Worm (Caenorhabditis elegans): Measurements from ENCODE around the gene ogdh-1.
"Not testable (repeated sequence)": the region's sequence is repeated elsewhere in the genome, so short reads cannot be mapped to it uniquely, and the experiment has no call there.

Gene ogdh-1

ce11 chrIV:4725478-4725920 lies 21.7 kb upstream of the ogdh-1 start:
- TF ChIP-seq nfya-1 (tag; optimal IDR thresholded peaks at IDR 0.05), result peak; percentile 47
- peak; percentile 96 for TF ChIP-seq ref-2 (tag; optimal IDR thresholded peaks at IDR 0.05)
- TF ChIP-seq unc-86 (tag; optimal IDR thresholded peaks at IDR 0.05), result peak; percentile 27
- TF ChIP-seq tbx-2 (tag; optimal IDR thresholded peaks at IDR 0.05), result peak; percentile 52
- TF ChIP-seq unc-3 (GFP tag; conservative IDR thresholded peaks at IDR 0.05), result not testable (repeated sequence)
- TF ChIP-seq unc-3 (tag; optimal IDR thresholded peaks at IDR 0.05), result peak; percentile 46
- TF ChIP-seq hlh-8 (tag; optimal IDR thresholded peaks at IDR 0.05), result peak; percentile 40
- TF ChIP-seq C08G9.2 (tag; optimal IDR thresholded peaks at IDR 0.05), result peak; percentile 2
- peak; percentile 88 for TF ChIP-seq ceh-34 (tag; optimal IDR thresholded peaks at IDR 0.05)
- peak; percentile 75 for TF ChIP-seq ceh-31 (tag; optimal IDR thresholded peaks at IDR 0.05)
- peak; percentile 36; the same call in 1 of the 2 replicates for TF ChIP-seq sox-2 (GFP tag; IDR thresholded peaks at IDR 0.05)
- peak; percentile 73 for TF ChIP-seq ceh-14 (tag; optimal IDR thresholded peaks at IDR 0.05)
- peak; percentile 63 for TF ChIP-seq unc-42 (tag; optimal IDR thresholded peaks at IDR 0.05)
- peak; percentile 32 for TF ChIP-seq tbx-7 (tag; optimal IDR thresholded peaks at IDR 0.05)
- TF ChIP-seq ceh-18 (tag; optimal IDR thresholded peaks at IDR 0.05), result peak; percentile 59
- TF ChIP-seq ets-4 (tag; optimal IDR thresholded peaks at IDR 0.05), result peak; percentile 28
- peak; percentile 43; the same call in 1 of the 2 replicates for TF ChIP-seq ceh-45 (GFP tag; IDR thresholded peaks at IDR 0.05)
- peak; percentile 23 for TF ChIP-seq elt-2 (tag; optimal IDR thresholded peaks at IDR 0.05)

ce11 chrIV:4724562-4724961 lies 20.8 kb upstream of the ogdh-1 start, which contains the start of gene K08F11.1:
Gene K08F11.1, plus strand, starts transcription at chrIV:4724862.
- TF ChIP-seq nfya-1 (tag; optimal IDR thresholded peaks at IDR 0.05), result peak; percentile 4
- TF ChIP-seq pat-9 (tag; optimal IDR thresholded peaks at IDR 0.05), result no peak
- TF ChIP-seq fax-1 (tag; optimal IDR thresholded peaks at IDR 0.05), result no peak

DNA sequence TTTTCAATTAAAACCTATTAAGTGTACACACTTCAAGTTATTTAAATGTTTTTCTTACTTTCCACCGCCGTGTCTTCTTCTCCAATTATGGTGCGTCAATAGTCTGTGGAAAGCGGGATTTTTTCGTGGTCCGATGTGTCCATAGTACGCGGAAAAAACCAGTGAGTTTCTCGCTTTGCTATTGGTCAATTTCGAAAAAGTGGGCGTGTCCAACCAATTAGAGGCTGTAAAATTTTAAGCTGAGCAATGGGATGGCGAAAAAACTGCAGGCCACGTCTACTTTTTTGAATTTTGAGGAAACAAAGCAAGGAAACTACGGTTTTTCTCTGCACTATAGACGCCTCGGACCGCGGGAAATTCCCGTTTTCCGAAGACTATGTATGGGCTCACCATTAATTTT lies 19.9 kb upstream of the ogdh-1 start:
- TF ChIP-seq sox-2 (GFP tag; IDR thresholded peaks at IDR 0.05), result no peak
- peak; percentile 53 for TF ChIP-seq nfya-1 (tag; optimal IDR thresholded peaks at IDR 0.05)

DNA sequence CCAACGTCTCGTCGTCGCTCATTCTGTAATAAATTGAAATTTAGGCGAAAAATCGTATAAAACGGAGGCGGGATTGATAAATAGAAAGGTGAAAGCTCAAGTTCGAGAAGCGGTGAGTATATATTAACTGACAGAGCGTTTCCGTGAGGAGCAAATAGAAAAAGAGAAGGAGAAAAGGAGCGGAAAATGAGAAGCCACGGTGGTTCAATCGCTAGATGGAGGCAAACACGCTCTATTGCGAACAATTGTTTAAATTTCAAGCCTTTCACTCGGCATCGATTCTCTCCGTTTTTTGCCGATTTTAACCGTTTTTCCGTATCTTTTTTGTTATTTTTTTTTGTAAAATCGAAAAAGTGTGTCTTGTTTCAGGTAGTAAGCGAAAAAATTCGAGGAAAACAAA lies 12.0 kb upstream of the ogdh-1 start, which contains the start of gene miro-1:
Gene miro-1 (minus strand): TSS at position 23 of the 400 bp plus-strand sequence.
- TF ChIP-seq unc-86, sdc-2, syd-9 (tag; optimal IDR thresholded peaks at IDR 0.05): not testable (repeated sequence)

- no peak for TF ChIP-seq dve-1 (tag; optimal IDR thresholded peaks at IDR 0.05)
- TF ChIP-seq ceh-9 (tag; optimal IDR thresholded peaks at IDR 0.05), result no peak
- no peak for TF ChIP-seq ceh-14 (tag; optimal IDR thresholded peaks at IDR 0.05)
- no peak for TF ChIP-seq ztf-16 (tag; optimal IDR thresholded peaks at IDR 0.05)
- peak; percentile 73 for TF ChIP-seq tbx-2 (tag; optimal IDR thresholded peaks at IDR 0.05)
- no peak for TF ChIP-seq npax-4 (tag; optimal IDR thresholded peaks at IDR 0.05)
- TF ChIP-seq nfya-1 (tag; optimal IDR thresholded peaks at IDR 0.05), result no peak
- TF ChIP-seq ceh-31 (tag; optimal IDR thresholded peaks at IDR 0.05), result peak; percentile 74
- peak; percentile 31 for TF ChIP-seq elt-2 (tag; optimal IDR thresholded peaks at IDR 0.05)
- TF ChIP-seq K02D7.2 (tag; optimal IDR thresholded peaks at IDR 0.05), result no peak
- no peak for TF ChIP-seq ceh-18 (tag; optimal IDR thresholded peaks at IDR 0.05)
- no peak for TF ChIP-seq pha-4 (tag; optimal IDR thresholded peaks at IDR 0.05)
- no peak for TF ChIP-seq che-1 (tag; optimal IDR thresholded peaks at IDR 0.05)
- no peak for TF ChIP-seq pha-2 (tag; optimal IDR thresholded peaks at IDR 0.05)
- TF ChIP-seq ceh-30 (tag; optimal IDR thresholded peaks at IDR 0.05), result no peak
- TF ChIP-seq ets-4 (tag; optimal IDR thresholded peaks at IDR 0.05), result peak; percentile 59
- TF ChIP-seq pat-9 (tag; optimal IDR thresholded peaks at IDR 0.05), result no peak
- no peak for TF ChIP-seq lim-6 (tag; optimal IDR thresholded peaks at IDR 0.05)
- TF ChIP-seq pag-3 (tag; optimal IDR thresholded peaks at IDR 0.05; ENCODE audit: borderline replicate concordance), result no peak
- TF ChIP-seq fax-1 (tag; optimal IDR thresholded peaks at IDR 0.05), result peak; percentile 27
- peak; percentile 26 for TF ChIP-seq zip-5 (tag; optimal IDR thresholded peaks at IDR 0.05)
- TF ChIP-seq C08G9.2 (tag; optimal IDR thresholded peaks at IDR 0.05), result peak; percentile 63
- TF ChIP-seq ceh-2 (tag; optimal IDR thresholded peaks at IDR 0.05), result peak; percentile 83
- TF ChIP-seq ttx-3 (tag; optimal IDR thresholded peaks at IDR 0.05), result no peak
- TF ChIP-seq ceh-22 (tag; optimal IDR thresholded peaks at IDR 0.05), result no peak
- peak; percentile 13 for TF ChIP-seq hlh-8 (tag; optimal IDR thresholded peaks at IDR 0.05)
- TF ChIP-seq fkh-10 (GFP tag; optimal IDR thresholded peaks at IDR 0.05), result no peak
- TF ChIP-seq tbx-7 (tag; optimal IDR thresholded peaks at IDR 0.05), result peak; percentile 16
- peak; percentile 33 for TF ChIP-seq ref-2 (tag; optimal IDR thresholded peaks at IDR 0.05)
Observed at ce11 chrIV:4712376-4712775, 8.6 kb upstream of the ogdh-1 start, which contains the start of gene yars-2. Gene yars-2, minus strand, starts transcription at chrIV:4712624.

Data from whole organism, late embryonic.